Fruit fly (Drosophila melanogaster) whole organism, adult: ENCODE measurements around the gene pins.

Experiments
- CG7045 ChIP-seq: fragments of 200-800 bp; sonication (Bioruptor generic); optimal IDR thresholded peaks from 2 replicates; lab custom pipeline; 2017; ENCODE audit warnings: missing biosample characterization, mild to moderate bottlenecking, missing genetic modification characterization
- CG7101 ChIP-seq: fragments of 200-800 bp; sonication (Bioruptor generic); optimal IDR thresholded peaks from 2 replicates; lab custom pipeline; 2018; ENCODE audit warnings: missing biosample characterization, mild to moderate bottlenecking, missing genetic modification characterization, moderate library complexity
- Hr96 ChIP-seq: fragments of 200-800 bp; sonication (Bioruptor generic); optimal IDR thresholded peaks from 2 replicates; lab custom pipeline; 2016; ENCODE audit warnings: missing biosample characterization, missing genetic modification characterization
- Mnt ChIP-seq: fragments of 200-800 bp; sonication (Bioruptor generic); optimal IDR thresholded peaks from 2 replicates; lab custom pipeline; 2016; ENCODE audit warnings: missing biosample characterization, mild to moderate bottlenecking, missing genetic modification characterization
- tj ChIP-seq: fragments of 200-800 bp; sonication (Bioruptor generic); optimal IDR thresholded peaks from 3 replicates; lab custom pipeline; 2017; ENCODE audit warnings: missing biosample characterization, mild to moderate bottlenecking, missing genetic modification characterization, moderate library complexity

dm6 chr3R:27542197-27542596 is 40.4 kb upstream of the pins start, which contains the start of gene Gr98b:
- TF ChIP-seq tj (GFP tag; lab: Kevin White, UChicago) (no peak), Hr96 (no peak), CG7101 (no peak), CG7045 (GFP tag; lab: Kevin White, UChicago) (no peak), Mnt (GFP tag; lab: Kevin White, UChicago) (no peak)
